Worm (Caenorhabditis elegans) whole organism, L4/young adult: ENCODE results near the gene T28H11.8.

Experiments used
- W03F9.2 ChIP-seq: fragments of 150-350 bp; optimal IDR thresholded peaks from 2 replicates; lab custom pipeline; 2014; ENCODE audit warnings: missing biosample characterization, missing genetic modification characterization
- dao-5 ChIP-seq: sonication (generic microtip); optimal IDR thresholded peaks from 2 replicates; lab custom pipeline; 2016; ENCODE audit warnings: missing genotype, missing genetic modification characterization, moderate library complexity, missing compliant biosample characterization
- him-1 ChIP-seq: sonication (generic microtip); optimal IDR thresholded peaks from 2 replicates; lab custom pipeline; 2016; ENCODE audit warnings: missing genotype, missing genetic modification reagents, missing genetic modification characterization, missing compliant biosample characterization

DNA sequence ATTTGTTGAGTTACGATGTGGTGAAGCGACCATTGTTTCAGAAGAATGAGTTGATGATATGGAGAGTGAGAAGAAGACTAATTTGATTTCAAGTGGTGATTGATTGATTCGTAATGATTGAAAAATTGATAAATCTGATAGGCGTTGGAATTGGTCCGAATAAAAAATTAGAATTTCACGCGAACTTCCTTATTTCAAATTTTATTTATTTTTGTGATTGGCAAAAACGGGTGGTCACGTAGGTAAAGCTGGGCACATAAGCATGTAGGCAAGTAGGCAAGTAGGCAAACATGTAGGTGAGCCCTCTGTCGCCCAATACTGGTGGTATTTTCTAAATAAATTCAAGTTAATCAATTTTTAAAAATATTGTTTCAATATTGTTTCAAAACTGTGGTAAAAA is 12.8 kb upstream of the T28H11.8 start, which contains the start of gene C09B9.4:
- TF ChIP-seq dao-5 (tag; lab: Kevin White, UChicago) (no peak), W03F9.2 (tag; lab: Kevin White, UChicago) (no peak), him-1 (tag; lab: Kevin White, UChicago) (no peak)
